Worm (Caenorhabditis elegans): ENCODE data around the gene F38B6.4.

Gene F38B6.4

DNA sequence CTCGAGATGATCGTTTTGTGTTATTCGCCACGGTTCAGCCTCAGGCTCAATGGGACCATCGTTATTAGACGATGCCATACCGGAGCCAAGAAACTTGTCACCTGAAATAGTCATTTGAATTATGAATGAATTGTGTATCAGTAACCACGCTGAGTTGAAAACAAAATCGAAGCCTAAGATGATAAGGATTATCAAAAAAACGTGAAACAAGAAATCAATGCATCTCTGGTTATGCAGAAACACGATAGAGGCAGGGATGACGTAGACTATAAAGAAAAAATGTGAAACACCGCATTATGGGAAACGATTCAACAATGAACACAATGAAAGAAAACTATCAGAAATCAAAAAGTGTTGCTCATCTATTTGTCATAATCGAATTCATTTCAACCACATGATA is 48.3 kb downstream of the F38B6.4 start, which contains the start of gene smf-1:
Gene smf-1 (minus strand): TSS at position 101 of the 400 bp plus-strand sequence.
- TF ChIP-seq D1046.2 (GFP tag; IDR thresholded peaks at IDR 0.05) = no peak
- no peak for TF ChIP-seq hif-1 (tag; optimal IDR thresholded peaks at IDR 0.05)
- peak in 1 of 2 experiments; percentile 34 for TF ChIP-seq unc-62 (GFP tag; optimal IDR thresholded peaks at IDR 0.05 in 1 of 2)
- TF ChIP-seq unc-62 (tag; optimal IDR thresholded peaks at IDR 0.05) = no peak
- peak; percentile 27 for TF ChIP-seq dve-1 (tag; optimal IDR thresholded peaks at IDR 0.05; ENCODE audit: insufficient read depth)

DNA sequence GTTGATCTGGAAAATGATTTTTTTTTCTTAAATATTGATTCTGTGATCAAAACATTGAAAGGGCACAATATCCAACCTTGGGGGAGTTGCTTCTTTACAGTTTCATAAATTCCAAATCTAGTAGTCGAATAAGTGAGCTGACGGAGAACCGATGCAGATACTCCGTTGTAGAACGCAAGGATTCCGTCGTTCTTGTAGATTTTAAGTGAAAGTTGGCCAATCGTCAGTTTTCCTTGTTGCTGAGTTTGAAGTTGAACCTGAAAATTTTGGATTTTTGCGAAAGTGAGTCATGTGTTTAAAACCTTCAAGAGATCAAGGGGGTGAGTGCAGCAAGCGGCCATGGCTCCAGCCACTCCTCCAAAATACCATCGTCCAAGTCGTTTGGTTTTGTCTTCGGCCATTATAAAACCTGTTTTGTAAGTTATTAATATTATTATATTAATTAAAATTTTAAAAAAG is 50.6 kb downstream of the F38B6.4 start, which contains the start of gene slc-25A10:
Gene slc-25A10 (minus strand): TSS at position 409 of the 459 bp plus-strand sequence.
- TF ChIP-seq ceh-20 (GFP tag; IDR thresholded peaks at IDR 0.05) = 0 out of 2 replicates have a peak, but pooled peaks have one; percentile 40
- TF ChIP-seq lin-38 (GFP tag; IDR thresholded peaks at IDR 0.05) = 0 out of 2 replicates have a peak, but pooled peaks have one; percentile 10
- TF ChIP-seq ama-1 (optimal IDR thresholded peaks at IDR 0.05) = peak; percentile 74
- TF ChIP-seq hlh-30 (tag; optimal IDR thresholded peaks at IDR 0.05; ENCODE audit: insufficient read depth) = no peak
- peak; percentile 32 for TF ChIP-seq aha-1 (tag)
- TF ChIP-seq duxl-1 (tag; optimal IDR thresholded peaks at IDR 0.05; ENCODE audit: poor library complexity) = peak; percentile 10

DNA sequence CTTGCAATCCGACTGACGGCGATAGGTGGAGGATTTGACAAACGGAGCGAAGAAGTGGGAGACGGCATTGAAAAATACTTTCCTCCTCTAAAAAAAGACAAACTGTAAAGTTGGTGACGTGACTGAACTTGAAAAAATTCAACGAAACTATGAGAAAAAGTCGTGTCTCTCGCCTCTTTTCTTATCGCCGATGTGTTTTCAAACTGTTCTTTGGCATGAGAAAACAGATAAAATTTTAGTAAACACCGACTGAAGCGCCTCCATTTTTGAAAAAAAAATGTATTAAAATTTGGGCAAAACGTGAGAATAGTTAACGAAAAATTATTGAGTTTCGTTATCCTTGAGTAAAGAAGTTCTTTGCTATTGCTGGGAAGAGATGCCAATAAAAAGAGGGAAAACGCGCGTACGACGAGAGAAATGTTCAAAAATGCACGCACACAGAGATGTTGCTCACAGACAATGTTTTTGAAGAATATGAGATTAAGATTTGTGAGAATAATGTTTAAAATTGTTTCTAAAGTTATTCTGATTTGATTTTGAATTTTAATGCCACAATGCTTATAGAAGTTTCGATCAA is 54.2 kb downstream of the F38B6.4 start:
- TF ChIP-seq ztf-11 (tag; optimal IDR thresholded peaks at IDR 0.05) = no peak
- no peak for TF ChIP-seq nhr-25 (tag; optimal IDR thresholded peaks at IDR 0.05; ENCODE audit: borderline replicate concordance, insufficient read depth)
- no peak for TF ChIP-seq tra-1 (GFP tag; IDR thresholded peaks at IDR 0.05)
- TF ChIP-seq mxl-3 (GFP tag; optimal IDR thresholded peaks at IDR 0.05) = no peak
- TF ChIP-seq lsy-2 (tag; optimal IDR thresholded peaks at IDR 0.05) = peak in 1 of 2 experiments; percentile 44
- no peak for TF ChIP-seq ztf-7 (tag; optimal IDR thresholded peaks at IDR 0.05)
- no peak for TF ChIP-seq zip-11 (GFP tag; IDR thresholded peaks at IDR 0.05)
- TF ChIP-seq nhr-77 (tag; optimal IDR thresholded peaks at IDR 0.05) = no peak
- no peak for TF ChIP-seq duxl-1 (tag; optimal IDR thresholded peaks at IDR 0.05; ENCODE audit: poor library complexity)
- TF ChIP-seq ZK337.2 (GFP tag; IDR thresholded peaks at IDR 0.05) = no peak
- TF ChIP-seq ceh-62 (tag; optimal IDR thresholded peaks at IDR 0.05) = no peak
- no peak for TF ChIP-seq nhr-6 (tag; optimal IDR thresholded peaks at IDR 0.05)
- TF ChIP-seq pqm-1 (tag; optimal IDR thresholded peaks at IDR 0.05) = peak; percentile 11
- TF ChIP-seq mdt-29 (GFP tag; IDR thresholded peaks at IDR 0.05) = no peak
- no peak for TF ChIP-seq fkh-10 (GFP tag; optimal IDR thresholded peaks at IDR 0.05)
- no peak for TF ChIP-seq unc-39 (tag; optimal IDR thresholded peaks at IDR 0.05)
- no peak for TF ChIP-seq dpl-1 (GFP tag; optimal IDR thresholded peaks at IDR 0.05)
- no peak for TF ChIP-seq vab-7 (GFP tag; IDR thresholded peaks at IDR 0.05)
- TF ChIP-seq Y75B8A.6 (GFP tag; IDR thresholded peaks at IDR 0.05) = no peak
- no peak for TF ChIP-seq nhr-42 (GFP tag; IDR thresholded peaks at IDR 0.05)
- TF ChIP-seq lin-38 (GFP tag; IDR thresholded peaks at IDR 0.05) = no peak
- no peak for TF ChIP-seq lim-7 (GFP tag; IDR thresholded peaks at IDR 0.05)
- TF ChIP-seq T26A8.4 (GFP tag; IDR thresholded peaks at IDR 0.05) = no peak
- TF ChIP-seq zag-1 (tag; optimal IDR thresholded peaks at IDR 0.05) = no peak
- no peak; the same call in 1 of the 2 replicates for TF ChIP-seq dmd-6 (GFP tag; IDR thresholded peaks at IDR 0.05)
- TF ChIP-seq zfp-3 (GFP tag; conservative IDR thresholded peaks at IDR 0.05) = no peak
- no peak for TF ChIP-seq T20F7.1 (GFP tag; optimal IDR thresholded peaks at IDR 0.05)
- no peak for TF ChIP-seq spr-1 (tag; optimal IDR thresholded peaks at IDR 0.05)
- TF ChIP-seq ceh-32 (tag; optimal IDR thresholded peaks at IDR 0.05; ENCODE audit: poor library complexity) = no peak
- TF ChIP-seq spr-3 (GFP tag; optimal IDR thresholded peaks at IDR 0.05) = no peak
- no peak for TF ChIP-seq nhr-111 (GFP tag; optimal IDR thresholded peaks at IDR 0.05)
- peak; percentile 4 for TF ChIP-seq dve-1 (tag; optimal IDR thresholded peaks at IDR 0.05; ENCODE audit: insufficient read depth)
- TF ChIP-seq ctbp-1 (GFP tag; IDR thresholded peaks at IDR 0.05) = no peak
- peak; percentile 98 for TF ChIP-seq aha-1 (tag)
- TF ChIP-seq pha-4 (GFP tag; IDR thresholded peaks at IDR 0.05) = no peak
- no peak for TF ChIP-seq pha-4 (tag; optimal IDR thresholded peaks at IDR 0.05)
- no peak for TF ChIP-seq lin-15B (tag; optimal IDR thresholded peaks at IDR 0.05)
- no peak for TF ChIP-seq lin-29 (GFP tag; IDR thresholded peaks at IDR 0.05)
- TF ChIP-seq mdl-1 (tag; optimal IDR thresholded peaks at IDR 0.05) = peak; percentile 51 to 89
